Fruit fly (Drosophila melanogaster) ovary, adult (tissue): ENCODE results near the gene CG2157.

Experiments
- CG17801 ChIP-seq: fragments of 200-800 bp; optimal IDR thresholded peaks from 2 replicates; lab custom pipeline; 2019; ENCODE audit warnings: missing biosample characterization, mild to moderate bottlenecking, missing genetic modification characterization, moderate library complexity; ENCODE audit not compliant: partially characterized antibody

Gene CG2157

dm6 chrX:10889955-10890617 lies 21.0 kb downstream of the CG2157 start:
- peak; percentile 47 for TF ChIP-seq CG17801 (GFP tag; lab: Kevin White, UChicago)

DNA sequence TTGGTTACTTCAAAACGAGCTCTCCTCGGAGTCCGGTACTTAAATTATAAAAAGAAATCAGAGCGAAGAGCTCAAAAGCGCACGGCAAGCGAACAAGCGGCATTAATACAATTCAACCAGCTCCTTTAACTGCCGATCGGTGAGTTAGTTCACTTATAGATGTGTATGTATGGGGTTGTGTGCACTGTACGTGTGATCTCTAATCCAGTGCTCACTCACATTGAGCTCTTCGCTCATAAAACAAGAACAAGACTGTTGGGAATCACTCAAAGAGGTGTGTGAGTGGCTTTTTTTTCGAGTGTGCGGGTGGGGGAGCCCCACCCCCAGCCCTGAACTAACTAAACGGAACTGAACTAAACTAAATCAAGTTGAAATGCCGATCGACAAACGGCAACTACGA lies 22.1 kb downstream of the CG2157 start, which contains the start of gene Ork1:
Ork1 (minus strand) TSS at position 101 of the 400 bp plus-strand sequence.
- no peak for TF ChIP-seq CG17801 (GFP tag; lab: Kevin White, UChicago)

DNA sequence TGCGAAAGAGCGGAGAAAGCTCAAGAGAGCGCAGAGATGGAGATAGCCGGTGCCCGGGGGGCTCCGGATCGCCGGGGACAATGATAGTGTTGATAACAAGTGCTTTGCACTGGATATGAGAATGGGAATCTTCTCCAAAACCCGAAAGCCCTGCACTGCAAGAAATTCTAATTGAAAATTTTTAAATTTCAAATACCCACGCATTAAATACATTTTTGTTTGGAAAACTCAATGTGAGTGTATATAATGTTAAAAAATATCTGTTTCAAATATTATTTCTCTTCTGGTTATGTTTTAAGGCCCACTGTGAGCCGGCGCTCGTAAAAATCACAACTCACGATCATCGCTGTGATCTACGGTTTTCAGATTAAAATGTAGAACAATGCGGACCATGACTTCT lies 24.1 kb downstream of the CG2157 start:
- TF ChIP-seq CG17801 (GFP tag; lab: Kevin White, UChicago), result peak; percentile 40

dm6 chrX:10899232-10899631 lies 30.1 kb downstream of the CG2157 start, which contains the start of gene CG1582:
Gene CG1582, minus strand, starts transcription at chrX:10899302.
- TF ChIP-seq CG17801 (GFP tag; lab: Kevin White, UChicago), result peak; percentile 64

DNA sequence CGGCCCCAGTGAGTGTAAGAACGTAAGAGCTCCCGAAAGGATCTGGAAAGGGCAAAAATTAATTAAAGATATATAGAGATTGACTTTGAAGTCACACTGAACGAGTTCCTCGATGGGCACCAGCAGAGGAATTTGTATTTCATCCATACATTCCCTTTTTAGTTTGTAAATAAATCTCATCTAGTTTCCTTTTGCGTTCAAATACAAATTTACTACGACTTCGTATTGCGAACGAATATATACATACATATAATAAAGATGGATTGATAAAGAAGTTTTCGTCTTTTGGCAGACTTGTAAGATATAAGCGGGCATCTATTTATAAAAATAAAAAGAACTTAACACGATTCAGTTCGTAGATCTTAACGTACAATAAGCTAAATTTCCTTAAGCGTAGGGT lies 30.6 kb downstream of the CG2157 start, which contains the start of gene CG15208:
CG15208 (plus strand) TSS at position 301 of the 400 bp plus-strand sequence.
- TF ChIP-seq CG17801 (GFP tag; lab: Kevin White, UChicago), result no peak

dm6 chrX:10905047-10905446 lies 36.0 kb downstream of the CG2157 start:
- peak; percentile 36 for TF ChIP-seq CG17801 (GFP tag; lab: Kevin White, UChicago)

DNA sequence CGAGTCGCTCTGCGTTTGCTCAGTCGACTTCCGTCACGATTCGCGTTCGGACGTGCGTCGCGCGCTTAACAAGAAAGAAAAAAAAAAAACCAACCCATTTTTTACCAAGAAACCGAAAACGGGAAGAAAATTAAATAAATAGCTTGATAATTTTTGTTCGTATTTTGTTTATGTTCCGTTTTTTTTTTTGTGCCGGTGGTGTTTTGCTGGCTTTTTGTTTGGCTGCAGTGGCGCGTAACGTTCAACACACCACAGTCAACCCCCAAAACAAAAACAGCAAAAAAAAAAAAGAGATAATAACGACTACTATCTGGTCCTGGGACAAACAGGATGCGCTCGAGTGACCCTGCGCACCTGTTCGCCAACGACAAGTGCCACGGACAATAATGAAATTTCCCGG lies 36.4 kb downstream of the CG2157 start, which contains the start of gene CG43901:
CG43901 (plus strand) TSS at position 301 of the 400 bp plus-strand sequence.
- TF ChIP-seq CG17801 (GFP tag; lab: Kevin White, UChicago), result no peak

DNA sequence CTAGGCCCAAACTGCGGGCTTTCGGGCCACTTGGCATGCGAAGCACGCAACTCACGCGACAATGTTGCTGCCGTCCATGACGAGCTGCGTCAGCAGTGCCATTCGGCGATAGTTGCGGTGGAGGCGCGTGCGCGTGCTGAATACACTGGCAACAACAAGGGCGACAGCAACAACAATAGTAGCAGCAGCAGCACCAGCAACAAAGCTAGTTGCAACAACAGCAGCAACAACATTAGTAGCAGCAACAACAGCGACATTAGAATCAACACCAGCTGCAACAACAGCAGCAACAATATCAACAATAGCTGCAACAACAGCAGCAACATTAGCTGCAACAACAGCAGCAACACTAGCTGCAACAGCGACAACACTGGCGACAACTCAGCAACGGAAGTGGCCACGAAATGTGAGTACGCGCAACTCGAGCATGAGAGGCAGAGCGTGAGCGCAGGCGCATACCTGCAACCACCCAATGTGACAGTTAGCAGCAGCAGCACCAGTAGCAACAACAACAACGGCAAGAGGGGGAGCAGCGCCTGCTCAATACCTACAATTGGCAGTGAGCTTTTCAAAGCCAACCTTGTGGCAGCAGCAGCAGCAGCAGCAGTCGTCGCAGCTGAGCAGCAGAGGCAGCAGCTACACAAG lies 37.3 kb downstream of the CG2157 start:
- TF ChIP-seq CG17801 (GFP tag; lab: Kevin White, UChicago), result no peak

DNA sequence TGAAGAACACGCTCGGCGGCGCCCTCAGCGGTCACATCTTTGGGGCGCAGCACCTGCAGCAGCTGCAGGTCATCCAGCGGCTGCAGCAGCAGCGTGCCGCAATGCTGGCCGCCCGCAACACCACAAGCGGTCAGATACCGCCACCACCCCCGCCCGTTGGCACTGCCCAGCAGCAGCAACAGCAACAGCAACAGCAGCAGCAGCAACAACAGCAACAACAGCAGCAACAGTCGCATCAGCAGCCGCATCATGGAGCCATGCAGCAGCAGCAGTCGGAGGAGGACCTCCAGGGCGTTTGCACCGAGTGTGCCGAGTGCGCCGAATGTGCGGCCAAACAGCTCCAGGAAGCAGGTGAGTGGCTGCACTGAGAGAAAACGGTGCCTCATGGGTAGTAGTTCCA lies 43.5 kb downstream of the CG2157 start:
- TF ChIP-seq CG17801 (GFP tag; lab: Kevin White, UChicago), result no peak
